Fruit fly (Drosophila melanogaster) whole organism, embryonic: Measurements from ENCODE around the gene CG6443.

Experiments used
- Abd-B ChIP-seq: fragments of 200-800 bp; sonication (Bioruptor generic); optimal IDR thresholded peaks from 2 replicates; lab custom pipeline; 2018; ENCODE audit warnings: missing biosample characterization, mild to moderate bottlenecking, missing genetic modification characterization, moderate library complexity
- Atf3 ChIP-seq: fragments of 200-800 bp; sonication (Bioruptor generic); optimal IDR thresholded peaks from 3 replicates; lab custom pipeline; 2016; ENCODE audit warnings: missing biosample characterization, missing genetic modification characterization
- Awh ChIP-seq: fragments of 200-800 bp; sonication (Bioruptor generic); IDR thresholded peaks from 2 replicates; pipeline ENCODE4, ENCODE4 v1.3.6; 2022; ENCODE audit warnings: missing biosample characterization, missing genetic modification characterization
- B-H2 ChIP-seq: fragments of 200-800 bp; sonication (Bioruptor generic); optimal IDR thresholded peaks from 2 replicates; lab custom pipeline; 2018; ENCODE audit warnings: missing biosample characterization, mild to moderate bottlenecking, missing genetic modification characterization
- CG10366 ChIP-seq: fragments of 200-800 bp; sonication (Bioruptor generic); IDR thresholded peaks from 2 replicates; pipeline ENCODE4 v1.3.6; 2022; ENCODE audit warnings: missing biosample characterization, missing genetic modification characterization
- CG10543 ChIP-seq: fragments of 200-800 bp; sonication (Bioruptor generic); optimal IDR thresholded peaks from 3 replicates; lab custom pipeline; 2017; ENCODE audit warnings: missing biosample characterization, mild to moderate bottlenecking, missing genetic modification characterization, moderate library complexity
- CG10959 ChIP-seq: fragments of 200-800 bp; sonication (Bioruptor generic); IDR thresholded peaks from 2 replicates; pipeline ENCODE4 v1.3.6; 2022; ENCODE audit warnings: missing biosample characterization, missing genetic modification characterization
- CG11398 ChIP-seq: fragments of 200-800 bp; sonication (Bioruptor generic); optimal IDR thresholded peaks from 2 replicates; lab custom pipeline; 2016; ENCODE audit warnings: missing biosample characterization, missing genetic modification characterization
- CG14441 ChIP-seq: fragments of 200-800 bp; sonication (Bioruptor generic); IDR thresholded peaks from 2 replicates; pipeline ENCODE4 v1.3.6; 2022; ENCODE audit warnings: missing biosample characterization, missing genetic modification characterization
- CG1529 ChIP-seq: fragments of 200-800 bp; sonication (Bioruptor generic); optimal IDR thresholded peaks from 3 replicates; lab custom pipeline; 2018; ENCODE audit warnings: missing biosample characterization, missing genetic modification characterization
- CG15601 ChIP-seq: fragments of 200-800 bp; sonication (Bioruptor generic); optimal IDR thresholded peaks from 3 replicates; lab custom pipeline; 2019; ENCODE audit warnings: missing biosample characterization, mild to moderate bottlenecking, missing genetic modification characterization, moderate library complexity
- CG17361 ChIP-seq: fragments of 200-800 bp; sonication (Bioruptor generic); IDR thresholded peaks from 3 replicates; pipeline ENCODE4 v1.3.6; 2022; ENCODE audit warnings: missing biosample characterization, missing genetic modification characterization
- CG17385 ChIP-seq: fragments of 200-800 bp; sonication (Bioruptor generic); optimal IDR thresholded peaks from 3 replicates; lab custom pipeline; 2018; ENCODE audit warnings: missing biosample characterization, mild to moderate bottlenecking, missing genetic modification characterization
- CG17568 ChIP-seq: fragments of 200-800 bp; sonication (Bioruptor generic); optimal IDR thresholded peaks from 2 replicates; lab custom pipeline; 2018; ENCODE audit warnings: missing biosample characterization, mild to moderate bottlenecking, missing genetic modification characterization, moderate library complexity
- CG1792 ChIP-seq: fragments of 200-800 bp; sonication (Bioruptor generic); optimal IDR thresholded peaks from 2 replicates; lab custom pipeline; 2016; ENCODE audit warnings: missing biosample characterization, missing genetic modification characterization
- CG32767 ChIP-seq: fragments of 200-800 bp; sonication (Bioruptor generic); IDR thresholded peaks from 2 replicates; pipeline ENCODE4 v1.3.6; 2022; ENCODE audit warnings: missing biosample characterization, missing genetic modification characterization
- CG33557 ChIP-seq: fragments of 200-800 bp; sonication (Bioruptor generic); optimal IDR thresholded peaks from 2 replicates; lab custom pipeline; 2019; ENCODE audit warnings: missing biosample characterization, mild to moderate bottlenecking, missing genetic modification characterization, moderate library complexity
- CG3407 ChIP-seq: fragments of 200-800 bp; sonication (Bioruptor generic); optimal IDR thresholded peaks from 2 replicates; lab custom pipeline; 2018; ENCODE audit warnings: missing biosample characterization, mild to moderate bottlenecking, missing genetic modification characterization
- CG5180 ChIP-seq: fragments of 200-800 bp; sonication (Bioruptor generic); optimal IDR thresholded peaks from 3 replicates; lab custom pipeline; 2017; ENCODE audit warnings: missing biosample characterization, missing genetic modification characterization, mild to moderate bottlenecking, moderate library complexity, missing genetic modification reagents
- CG6854 ChIP-seq: fragments of 200-800 bp; sonication (Bioruptor generic); optimal IDR thresholded peaks from 3 replicates; lab custom pipeline; 2017; ENCODE audit warnings: missing biosample characterization, mild to moderate bottlenecking, missing genetic modification characterization
- CG8290 ChIP-seq, 3 experiments: fragments of 200-800 bp; sonication (Bioruptor generic); optimal IDR thresholded peaks; 2 replicates each; lab custom pipeline; 2016 to 2019; ENCODE audit warnings: missing biosample characterization in 3 of 3, missing genetic modification characterization in 3 of 3, mild to moderate bottlenecking in 2 of 3, moderate library complexity in 1 of 3
- HLHmδ ChIP-seq: fragments of 200-800 bp; sonication (Bioruptor generic); optimal IDR thresholded peaks from 2 replicates; lab custom pipeline; 2018; ENCODE audit warnings: missing biosample characterization, mild to moderate bottlenecking, missing genetic modification characterization, moderate library complexity
- HmgZ ChIP-seq: fragments of 200-800 bp; sonication (Bioruptor generic); optimal IDR thresholded peaks from 2 replicates; lab custom pipeline; 2018; ENCODE audit warnings: missing biosample characterization, mild to moderate bottlenecking, missing genetic modification characterization
- Hr39 ChIP-seq: fragments of >200 bp; optimal IDR thresholded peaks from 2 replicates; lab custom pipeline; 2017
- Nf-YC ChIP-seq: fragments of 200-800 bp; optimal IDR thresholded peaks from 3 replicates; lab custom pipeline; 2019; ENCODE audit warnings: missing biosample characterization, mild to moderate bottlenecking, missing genetic modification characterization, moderate library complexity
- Pdp1 ChIP-seq, 2 experiments: fragments of 200-800 bp; sonication (Bioruptor generic); optimal IDR thresholded peaks; 3 replicates each; lab custom pipeline; 2016; ENCODE audit warnings: missing biosample characterization in 2 of 2, missing genetic modification characterization in 2 of 2, mild to moderate bottlenecking in 1 of 2, moderate library complexity in 1 of 2
- Sry-β ChIP-seq: fragments of 200-800 bp; sonication (Bioruptor generic); optimal IDR thresholded peaks from 2 replicates; lab custom pipeline; 2018; ENCODE audit warnings: missing biosample characterization, mild to moderate bottlenecking, missing genetic modification characterization, moderate library complexity
- Xbp1 ChIP-seq: fragments of 200-800 bp; sonication (Bioruptor generic); optimal IDR thresholded peaks from 3 replicates; lab custom pipeline; 2016; ENCODE audit warnings: missing biosample characterization, mild to moderate bottlenecking, missing genetic modification characterization
- amos ChIP-seq: fragments of 200-800 bp; sonication (Bioruptor generic); IDR thresholded peaks from 2 replicates; pipeline ENCODE4 v1.3.6; 2022; ENCODE audit warnings: missing biosample characterization, missing genetic modification characterization; ENCODE audit not compliant: partially characterized antibody
- bab2 ChIP-seq: fragments of 200-800 bp; sonication (Bioruptor generic); optimal IDR thresholded peaks from 2 replicates; lab custom pipeline; 2016; ENCODE audit warnings: missing biosample characterization, missing genetic modification characterization
- cato ChIP-seq: fragments of 200-800 bp; sonication (Bioruptor generic); optimal IDR thresholded peaks from 2 replicates; lab custom pipeline; 2016; ENCODE audit warnings: missing biosample characterization, missing genetic modification characterization, borderline replicate concordance
- chm ChIP-seq: fragments of 200-800 bp; sonication (Bioruptor generic); IDR thresholded peaks from 2 replicates; pipeline ENCODE4 v1.3.6; 2022; ENCODE audit warnings: missing biosample characterization, missing genetic modification characterization
- dan ChIP-seq: fragments of 200-800 bp; sonication (Bioruptor generic); IDR thresholded peaks from 2 replicates; pipeline ENCODE4 v1.3.6; 2022; ENCODE audit warnings: missing biosample characterization, missing genetic modification characterization
- dpn ChIP-seq, 2 experiments: fragments of 200-800 bp; sonication (Bioruptor generic); optimal IDR thresholded peaks; 3 replicates each; lab custom pipeline; 2016; ENCODE audit warnings: missing biosample characterization in 2 of 2, missing genetic modification characterization in 2 of 2
- ftz-f1 ChIP-seq: fragments of 200-800 bp; sonication (Bioruptor generic); optimal IDR thresholded peaks from 2 replicates; lab custom pipeline; 2016; ENCODE audit warnings: missing biosample characterization, missing genetic modification characterization
- grau ChIP-seq: fragments of 200-800 bp; optimal IDR thresholded peaks from 3 replicates; lab custom pipeline; 2019; ENCODE audit warnings: missing biosample characterization, mild to moderate bottlenecking, missing genetic modification characterization, moderate library complexity
- h ChIP-seq: fragments of >200 bp; optimal IDR thresholded peaks from 2 replicates; lab custom pipeline; 2017
- hkb ChIP-seq, 2 experiments: fragments of 200-800 bp in 1 of 2; fragments of >200 bp in 1 of 2; sonication (Bioruptor generic) in 1 of 2; IDR thresholded peaks in 1 of 2; optimal IDR thresholded peaks in 1 of 2; 2 replicates each; pipeline versions ENCODE4 v1.3.6 to Lab custom; 2017 to 2022; ENCODE audit warnings: missing biosample characterization in 1 of 2, missing genetic modification characterization in 1 of 2
- nau ChIP-seq: fragments of 200-800 bp; sonication (Bioruptor generic); optimal IDR thresholded peaks from 3 replicates; lab custom pipeline; 2017; ENCODE audit warnings: missing biosample characterization, mild to moderate bottlenecking, missing genetic modification characterization, missing genetic modification reagents
- nerfin-2 ChIP-seq: fragments of 200-800 bp; sonication (Bioruptor generic); IDR thresholded peaks from 2 replicates; pipeline ENCODE4 v1.3.6; 2022; ENCODE audit warnings: missing biosample characterization, missing genetic modification characterization; ENCODE audit not compliant: partially characterized antibody
- odd ChIP-seq: fragments of 200-800 bp; sonication (Bioruptor generic); optimal IDR thresholded peaks from 2 replicates; lab custom pipeline; 2017; ENCODE audit warnings: missing biosample characterization, mild to moderate bottlenecking, missing genetic modification characterization
- onecut ChIP-seq: fragments of 200-800 bp; sonication (Bioruptor generic); IDR thresholded peaks from 2 replicates; pipeline ENCODE4 v1.3.6; 2022; ENCODE audit warnings: missing biosample characterization, missing genetic modification characterization
- otp ChIP-seq: fragments of 200-800 bp; sonication (Bioruptor generic); IDR thresholded peaks from 3 replicates; pipeline ENCODE4, ENCODE4 v1.3.6; 2022; ENCODE audit warnings: missing biosample characterization, missing genetic modification characterization
- peb ChIP-seq: fragments of 200-800 bp; sonication (Bioruptor generic); IDR thresholded peaks from 2 replicates; pipeline ENCODE4 v1.3.6; 2022; ENCODE audit warnings: missing biosample characterization, missing genetic modification characterization
- rib ChIP-seq: fragments of 200-800 bp; sonication (Bioruptor generic); IDR thresholded peaks from 2 replicates; pipeline ENCODE4 v1.3.6; 2022; ENCODE audit warnings: missing biosample characterization, missing genetic modification characterization
- slp2 ChIP-seq: fragments of 200-800 bp; sonication (Bioruptor generic); optimal IDR thresholded peaks from 2 replicates; lab custom pipeline; 2016; ENCODE audit warnings: missing biosample characterization, missing genetic modification characterization
- ssp ChIP-seq: fragments of 200-800 bp; sonication (Bioruptor generic); IDR thresholded peaks from 2 replicates; pipeline ENCODE4 v1.3.6; 2022; ENCODE audit warnings: missing biosample characterization, missing genetic modification characterization
- stwl ChIP-seq: fragments of 200-800 bp; sonication (Bioruptor generic); optimal IDR thresholded peaks from 3 replicates; lab custom pipeline; 2018; ENCODE audit warnings: missing biosample characterization, mild to moderate bottlenecking, missing genetic modification characterization, moderate library complexity
- twi ChIP-seq: fragments of 200-800 bp; optimal IDR thresholded peaks from 2 replicates; lab custom pipeline; 2019; ENCODE audit warnings: missing biosample characterization, mild to moderate bottlenecking, missing genetic modification characterization, moderate library complexity
- unpg ChIP-seq: fragments of 200-800 bp; sonication (Bioruptor generic); optimal IDR thresholded peaks from 3 replicates; lab custom pipeline; 2018; ENCODE audit warnings: missing biosample characterization, mild to moderate bottlenecking, missing genetic modification characterization, moderate library complexity
- yki ChIP-seq: fragments of >200 bp; optimal IDR thresholded peaks from 3 replicates; lab custom pipeline; 2018

CG6443 gene

dm6 chr2L:10756049-10756448 is 27.3 kb downstream of the CG6443 start, which contains the start of gene CG17124 (continued):
- no peak for TF ChIP-seq Abd-B (GFP tag; lab: Kevin White, UChicago)
- TF ChIP-seq nau (GFP tag; lab: Kevin White, UChicago): peak; percentile 54
- TF ChIP-seq dan (GFP tag; lab: Robert Waterston, UW): no peak
- TF ChIP-seq cato (GFP tag; lab: Kevin White, UChicago): no peak
- peak; percentile 7 for TF ChIP-seq CG1529 (GFP tag; lab: Kevin White, UChicago)
- TF ChIP-seq ssp (GFP tag; lab: Robert Waterston, UW): no peak
- TF ChIP-seq Awh (GFP tag; lab: Robert Waterston, UW): peak; percentile 67
- TF ChIP-seq B-H2 (GFP tag; lab: Kevin White, UChicago): peak; percentile 68
- no peak for TF ChIP-seq Atf3 (GFP tag; lab: Kevin White, UChicago)
- no peak for TF ChIP-seq CG14441 (GFP tag; lab: Robert Waterston, UW)
- TF ChIP-seq Pdp1 (GFP tag; optimal IDR thresholded peaks at IDR 0.05; lab: Kevin White, UChicago): no peak
- no peak for TF ChIP-seq bab2 (GFP tag; lab: Kevin White, UChicago)
- no peak for TF ChIP-seq Sry-β (GFP tag; lab: Kevin White, UChicago)
- TF ChIP-seq chm (GFP tag; lab: Robert Waterston, UW): peak; percentile 70; the same call in 1 of the 2 replicates
- TF ChIP-seq CG5180: peak; percentile 72
- no peak for TF ChIP-seq CG3407 (GFP tag; lab: Kevin White, UChicago)
- no peak for TF ChIP-seq Hr39 (lab: Kevin White, UChicago)
- TF ChIP-seq CG10959 (GFP tag; lab: Robert Waterston, UW): no peak
- TF ChIP-seq CG33557: peak; percentile 1
- TF ChIP-seq CG15601 (tag; lab: Kevin White, UChicago): peak; percentile 22
- peak; percentile 71 for TF ChIP-seq HLHmδ (GFP tag; lab: Kevin White, UChicago)
- TF ChIP-seq stwl (tag; lab: Kevin White, UChicago): no peak
- TF ChIP-seq CG10366 (GFP tag; lab: Robert Waterston, UW): no peak
- no peak for TF ChIP-seq CG17361 (GFP tag; lab: Robert Waterston, UW)
- TF ChIP-seq CG32767 (GFP tag; lab: Robert Waterston, UW): peak; percentile 64; the same call in 1 of the 2 replicates
- TF ChIP-seq peb (GFP tag; lab: Robert Waterston, UW): no peak
- no peak for TF ChIP-seq Xbp1 (GFP tag; lab: Kevin White, UChicago)
- TF ChIP-seq Nf-YC (tag; lab: Kevin White, UChicago): peak; percentile 69
- peak; percentile 23 for TF ChIP-seq grau (tag; lab: Kevin White, UChicago)
- TF ChIP-seq dpn (GFP tag; optimal IDR thresholded peaks at IDR 0.05; lab: Kevin White, UChicago): peak in 1 of 2 experiments; percentile 14
- TF ChIP-seq odd: no peak
- no peak for TF ChIP-seq h (lab: Kevin White, UChicago)
- TF ChIP-seq onecut: peak; percentile 59
- TF ChIP-seq twi (tag; lab: Kevin White, UChicago): no peak
- peak; percentile 40; the same call in 1 of the 2 replicates for TF ChIP-seq amos (GFP tag; lab: Robert Waterston, UW)
- TF ChIP-seq CG17568 (GFP tag; lab: Kevin White, UChicago): peak; percentile 13
- peak; percentile 46 for TF ChIP-seq HmgZ (tag; lab: Kevin White, UChicago)
- peak; percentile 29 for TF ChIP-seq unpg
- peak; percentile 9 for TF ChIP-seq CG11398 (GFP tag; lab: Kevin White, UChicago)
- TF ChIP-seq CG6854 (GFP tag; lab: Kevin White, UChicago): peak; percentile 20
- no peak for TF ChIP-seq yki (lab: Kevin White, UChicago)
- TF ChIP-seq hkb (optimal IDR thresholded peaks at IDR 0.05; lab: Kevin White, UChicago): no peak
- peak; percentile 62 for TF ChIP-seq hkb (GFP tag; IDR thresholded peaks at IDR 0.05; lab: Robert Waterston, UW)
- TF ChIP-seq rib (GFP tag; lab: Robert Waterston, UW): peak; percentile 55; the same call in 1 of the 2 replicates
- 0 out of 3 replicates have a peak, but pooled peaks have one; percentile 46 for TF ChIP-seq otp (GFP tag; lab: Robert Waterston, UW)
- peak; percentile 41 for TF ChIP-seq CG17385 (GFP tag; lab: Kevin White, UChicago)
- no peak for TF ChIP-seq slp2 (GFP tag; lab: Kevin White, UChicago)
- TF ChIP-seq ftz-f1 (GFP tag; lab: Kevin White, UChicago): peak; percentile 67
- TF ChIP-seq CG10543: peak; percentile 74
- no peak for TF ChIP-seq CG8290 (GFP tag; optimal IDR thresholded peaks at IDR 0.05; lab: Kevin White, UChicago)
- TF ChIP-seq CG8290 (tag; optimal IDR thresholded peaks at IDR 0.05; lab: Kevin White, UChicago): peak in 1 of 2 experiments; percentile 76
- TF ChIP-seq nerfin-2: no peak
- TF ChIP-seq CG1792 (GFP tag; lab: Kevin White, UChicago): peak; percentile 10
